Worm (Caenorhabditis elegans): ENCODE measurements around the gene nhr-39.

ce11 chrV:9316970-9317369 is 13.8 kb downstream of the nhr-39 start:
- TF ChIP-seq M03D4.4 (tag; optimal IDR thresholded peaks at IDR 0.05): no peak
- no peak for TF ChIP-seq snpc-4 (tag; optimal IDR thresholded peaks at IDR 0.05)
- no peak for TF ChIP-seq unc-120 (tag; optimal IDR thresholded peaks at IDR 0.05; ENCODE audit: poor library complexity, severe bottlenecking)
- no peak for TF ChIP-seq nhr-76 (tag; optimal IDR thresholded peaks at IDR 0.05)
- no peak for TF ChIP-seq ztf-11 (tag; optimal IDR thresholded peaks at IDR 0.05)

Data from whole organism, mixed stage, embryonic.